Fruit fly (Drosophila melanogaster) whole organism, pupa: ENCODE data around the gene Sb.

Experiments
- CG10348 ChIP-seq: fragments of 200-800 bp; sonication (Bioruptor generic); IDR thresholded peaks from 2 replicates; pipeline ENCODE4 v1.3.6; 2022; ENCODE audit warnings: missing biosample characterization, missing genetic modification characterization
- CG12605 ChIP-seq: fragments of 200-800 bp; sonication (Bioruptor generic); IDR thresholded peaks from 2 replicates; pipeline ENCODE4 v1.3.6; 2022; ENCODE audit warnings: missing biosample characterization, missing genetic modification characterization
- CG13204 ChIP-seq: fragments of 200-800 bp; sonication (Bioruptor generic); optimal IDR thresholded peaks from 2 replicates; lab custom pipeline; 2018; ENCODE audit warnings: missing biosample characterization, mild to moderate bottlenecking, missing genetic modification characterization, moderate library complexity
- CG14655 ChIP-seq: fragments of 200-800 bp; sonication (Bioruptor generic); optimal IDR thresholded peaks from 3 replicates; lab custom pipeline; 2017; ENCODE audit warnings: mild to moderate bottlenecking, missing biosample characterization, missing genetic modification reagents, missing genetic modification characterization
- CG15710 ChIP-seq: fragments of 200-800 bp; sonication (Bioruptor generic); optimal IDR thresholded peaks from 2 replicates; lab custom pipeline; 2018; ENCODE audit warnings: missing biosample characterization, mild to moderate bottlenecking, missing genetic modification characterization, moderate library complexity
- CG32121 ChIP-seq: fragments of 200-800 bp; sonication (Bioruptor generic); IDR thresholded peaks from 2 replicates; pipeline ENCODE4 v1.3.6; 2022; ENCODE audit warnings: missing biosample characterization, missing genetic modification characterization
- CG34367 ChIP-seq: fragments of 200-800 bp; sonication (Bioruptor generic); optimal IDR thresholded peaks from 2 replicates; lab custom pipeline; 2018; ENCODE audit warnings: missing biosample characterization, mild to moderate bottlenecking, missing genetic modification characterization
- CG8159 ChIP-seq: fragments of 200-800 bp; sonication (Bioruptor generic); optimal IDR thresholded peaks from 3 replicates; lab custom pipeline; 2018; ENCODE audit warnings: missing biosample characterization, mild to moderate bottlenecking, missing genetic modification characterization, moderate library complexity
- D1 ChIP-seq: fragments of 200-800 bp; sonication (Bioruptor generic); optimal IDR thresholded peaks from 2 replicates; lab custom pipeline; 2018; ENCODE audit warnings: missing biosample characterization, mild to moderate bottlenecking, missing genetic modification characterization, moderate library complexity
- EcR ChIP-seq: fragments of 200-800 bp; sonication (Bioruptor generic); optimal IDR thresholded peaks from 3 replicates; lab custom pipeline; 2019; ENCODE audit warnings: missing biosample characterization, missing genetic modification characterization, mild to moderate bottlenecking, moderate library complexity, missing genetic modification reagents
- Pif1B ChIP-seq: fragments of 200-800 bp; sonication (Bioruptor generic); optimal IDR thresholded peaks from 3 replicates; lab custom pipeline; 2016; ENCODE audit warnings: missing biosample characterization, missing genetic modification characterization
- Snoo ChIP-seq: fragments of 200-800 bp; sonication (Bioruptor generic); optimal IDR thresholded peaks from 3 replicates; lab custom pipeline; 2017; ENCODE audit warnings: missing biosample characterization, mild to moderate bottlenecking, missing genetic modification characterization, inconsistent platforms
- fd96Ca ChIP-seq: fragments of 200-800 bp; sonication (Bioruptor generic); IDR thresholded peaks from 3 replicates; pipeline ENCODE4 v1.3.6; 2022; ENCODE audit warnings: missing biosample characterization, missing genetic modification characterization
- gl ChIP-seq: fragments of 200-800 bp; sonication (Bioruptor generic); optimal IDR thresholded peaks from 2 replicates; lab custom pipeline; 2018; ENCODE audit warnings: missing biosample characterization, mild to moderate bottlenecking, missing genetic modification characterization

dm6 chr3R:16154682-16155081 lies 38.7 kb downstream of the Sb start, which contains the start of gene CG6006:
- TF ChIP-seq EcR (GFP tag; lab: Kevin White, UChicago) (no peak), Snoo (no peak), CG15710 (tag; lab: Kevin White, UChicago) (no peak), D1 (tag; lab: Kevin White, UChicago) (no peak), Pif1B (GFP tag; lab: Kevin White, UChicago) (no peak), CG14655 (GFP tag; lab: Kevin White, UChicago) (no peak), CG10348 (GFP tag; lab: Robert Waterston, UW) (no peak), fd96Ca (GFP tag; lab: Robert Waterston, UW) (no peak), CG13204 (GFP tag; lab: Kevin White, UChicago) (no peak), CG34367 (tag; lab: Kevin White, UChicago) (no peak), CG32121 (GFP tag; lab: Robert Waterston, UW) (no peak), gl (tag; lab: Kevin White, UChicago) (no peak), CG12605 (no peak), CG8159 (tag; lab: Kevin White, UChicago) (no peak)
